Fruit fly (Drosophila melanogaster) whole organism, wandering third instar larva: ENCODE data around the gene Mur29B.

Experiments
- Abd-B ChIP-seq: fragments of >200 bp; optimal IDR thresholded peaks from 2 replicates; lab custom pipeline; 2017; ENCODE audit warnings: missing biosample characterization, missing genetic modification characterization
- CrebA ChIP-seq: fragments of 200-800 bp; sonication (Bioruptor generic); optimal IDR thresholded peaks from 2 replicates; lab custom pipeline; 2016; ENCODE audit warnings: missing biosample characterization, mild to moderate bottlenecking, missing genetic modification characterization, borderline replicate concordance
- Dfd ChIP-seq: fragments of >200 bp; optimal IDR thresholded peaks from 2 replicates; lab custom pipeline; 2017; ENCODE audit warnings: missing biosample characterization, missing genetic modification characterization
- Dif ChIP-seq: fragments of 200-275, 200-300 bp; sonication (Bioruptor generic); optimal IDR thresholded peaks from 2 replicates; lab custom pipeline; 2018; ENCODE audit warnings: missing biosample characterization, missing genetic modification characterization; ENCODE audit not compliant: partially characterized antibody
- Hr78 ChIP-seq: fragments of >200 bp; optimal IDR thresholded peaks from 2 replicates; lab custom pipeline; 2017; ENCODE audit warnings: missing biosample characterization, missing genetic modification characterization
- Hr83 ChIP-seq: fragments of 200-300 bp; sonication (Bioruptor generic); optimal IDR thresholded peaks from 2 replicates; lab custom pipeline; 2016; ENCODE audit warnings: missing biosample characterization, mild to moderate bottlenecking, missing genetic modification characterization, moderate library complexity; ENCODE audit not compliant: poor library complexity, severe bottlenecking
- Mio ChIP-seq: sonication (Bioruptor generic); optimal IDR thresholded peaks from 2 replicates; lab custom pipeline; 2016; ENCODE audit warnings: missing biosample characterization, missing genetic modification characterization
- OdsH ChIP-seq: fragments of 200-800 bp; sonication (Bioruptor generic); optimal IDR thresholded peaks from 2 replicates; lab custom pipeline; 2016; ENCODE audit warnings: missing biosample characterization, mild to moderate bottlenecking, missing genetic modification characterization
- Rel ChIP-seq, 2 experiments: fragments of 200-800 bp; sonication (Bioruptor generic) in 1 of 2; optimal IDR thresholded peaks; 2 replicates in 1 of 2; 3 replicates in 1 of 2; lab custom pipeline; 2016 to 2019; ENCODE audit warnings: mild to moderate bottlenecking in 2 of 2, missing biosample characterization in 2 of 2, missing genetic modification characterization in 2 of 2, moderate library complexity in 1 of 2
- Sp1 ChIP-seq: fragments of 200-800 bp; sonication (Bioruptor generic); optimal IDR thresholded peaks from 3 replicates; lab custom pipeline; 2019; ENCODE audit warnings: missing biosample characterization, mild to moderate bottlenecking, missing genetic modification characterization, moderate library complexity
- Vsx2 ChIP-seq: fragments of 200-300, 225-300 bp; sonication (Bioruptor generic); optimal IDR thresholded peaks from 2 replicates; lab custom pipeline; 2018; ENCODE audit warnings: missing biosample characterization, missing genetic modification characterization; ENCODE audit not compliant: partially characterized antibody
- br ChIP-seq: fragments of 200-800 bp; sonication (Bioruptor generic); optimal IDR thresholded peaks from 2 replicates; lab custom pipeline; 2016; ENCODE audit warnings: missing biosample characterization, missing genetic modification characterization
- brk ChIP-seq: fragments of 200-800 bp; sonication (Bioruptor generic); optimal IDR thresholded peaks from 2 replicates; lab custom pipeline; 2016; ENCODE audit warnings: missing biosample characterization, mild to moderate bottlenecking, missing genetic modification characterization
- dl ChIP-seq, 2 experiments: fragments of 175-275, 200-275 bp in 1 of 2; fragments of 200-275 bp in 1 of 2; sonication (Bioruptor generic); optimal IDR thresholded peaks; lab custom pipeline; 2018; ENCODE audit warnings: mild to moderate bottlenecking in 2 of 2, missing biosample characterization in 2 of 2, missing genetic modification characterization in 2 of 2, moderate library complexity in 2 of 2; ENCODE audit not compliant: partially characterized antibody in 2 of 2, insufficient read depth in 1 of 2
- dmrt93B ChIP-seq: fragments of 200-800 bp; sonication (Bioruptor generic); optimal IDR thresholded peaks from 2 replicates; lab custom pipeline; 2018; ENCODE audit warnings: missing biosample characterization, mild to moderate bottlenecking, missing genetic modification characterization
- dsf ChIP-seq: sonication (Bioruptor generic); optimal IDR thresholded peaks from 2 replicates; lab custom pipeline; 2016; ENCODE audit warnings: missing biosample characterization, missing genetic modification characterization, borderline replicate concordance
- ey ChIP-seq: fragments of 200-800 bp; sonication (Bioruptor generic); optimal IDR thresholded peaks from 2 replicates; lab custom pipeline; 2016; ENCODE audit warnings: missing biosample characterization, missing genetic modification characterization
- foxo ChIP-seq, 2 experiments: fragments of 200-800 bp; sonication (Bioruptor generic); optimal IDR thresholded peaks; 2 replicates in 1 of 2; 3 replicates in 1 of 2; lab custom pipeline; 2016 to 2017; ENCODE audit warnings: missing biosample characterization in 2 of 2, missing genetic modification characterization in 2 of 2
- h ChIP-seq: fragments of 200-800 bp; sonication (Bioruptor generic); optimal IDR thresholded peaks from 3 replicates; lab custom pipeline; 2016; ENCODE audit warnings: missing biosample characterization, mild to moderate bottlenecking, missing genetic modification characterization
- rgr ChIP-seq: fragments of 200-800 bp; sonication (Bioruptor generic); optimal IDR thresholded peaks from 3 replicates; lab custom pipeline; 2016; ENCODE audit warnings: missing biosample characterization, mild to moderate bottlenecking, missing genetic modification characterization
- sage ChIP-seq: fragments of 200-800 bp; sonication (Bioruptor generic); optimal IDR thresholded peaks from 2 replicates; lab custom pipeline; 2016; ENCODE audit warnings: missing biosample characterization, mild to moderate bottlenecking, missing genetic modification characterization
- sv ChIP-seq: fragments of 200-800 bp; sonication (Bioruptor generic); optimal IDR thresholded peaks from 3 replicates; lab custom pipeline; 2016; ENCODE audit warnings: missing biosample characterization, missing genetic modification characterization
- tai ChIP-seq: sonication (Bioruptor generic); optimal IDR thresholded peaks from 2 replicates; lab custom pipeline; 2016; ENCODE audit warnings: missing biosample characterization, missing genetic modification characterization
- woc ChIP-seq: sonication (Bioruptor generic); optimal IDR thresholded peaks from 2 replicates; lab custom pipeline; 2016; ENCODE audit warnings: missing biosample characterization, mild to moderate bottlenecking, missing genetic modification characterization

The Mur29B gene

dm6 chr2L:8339751-8340349 is 12.1 kb upstream of the Mur29B start:
- TF ChIP-seq Dfd (GFP tag; lab: Kevin White, UChicago) (no peak), foxo (GFP tag; optimal IDR thresholded peaks at IDR 0.05; lab: Kevin White, UChicago) (no peak), h (GFP tag; lab: Kevin White, UChicago) (no peak), Rel (GFP tag; optimal IDR thresholded peaks at IDR 0.05; lab: Kevin White, UChicago) (no peak), Rel (tag; optimal IDR thresholded peaks at IDR 0.05; lab: Kevin White, UChicago) (peak; percentile 96), rgr (no peak)
- TF ChIP-seq, all 38 proteins: peak for 1

DNA sequence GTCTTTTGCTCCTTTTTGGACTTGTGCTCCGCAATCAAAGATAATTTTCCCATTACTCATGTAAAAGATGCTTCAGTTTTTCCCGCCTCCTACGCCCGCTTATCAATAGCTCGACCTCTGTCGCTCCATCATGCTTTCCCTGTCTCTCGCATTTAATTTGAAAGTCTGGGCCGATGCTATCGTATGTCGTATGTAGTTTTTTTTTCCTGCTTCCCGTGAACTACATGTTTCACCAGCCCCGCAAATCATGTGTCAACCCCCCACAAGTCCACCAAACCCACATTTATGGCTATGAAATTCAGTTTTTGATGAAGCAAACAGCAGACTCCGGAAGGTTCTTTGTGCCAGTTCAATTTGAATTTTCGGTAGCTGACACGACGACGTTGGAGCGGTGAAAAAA is 9.6 kb upstream of the Mur29B start, which contains the start of gene CG14273:
Gene CG14273 (plus strand): TSS at position 301 of the 400 bp plus-strand sequence.
- no peak for TF ChIP-seq OdsH (GFP tag; lab: Kevin White, UChicago)
- TF ChIP-seq Vsx2 (GFP tag; lab: Kevin White, UChicago) = no peak
- TF ChIP-seq brk (GFP tag; lab: Kevin White, UChicago) = no peak
- no peak for TF ChIP-seq tai (GFP tag; lab: Kevin White, UChicago)
- no peak for TF ChIP-seq dl (GFP tag; optimal IDR thresholded peaks at IDR 0.05; lab: Kevin White, UChicago; ENCODE audit: insufficient read depth in 1 of 2, partially characterized antibody in 2 of 2)
- TF ChIP-seq h (GFP tag; lab: Kevin White, UChicago) = no peak
- TF ChIP-seq Mio (GFP tag; lab: Kevin White, UChicago) = no peak
- no peak for TF ChIP-seq dmrt93B (GFP tag; lab: Kevin White, UChicago)

dm6 chr2L:8344536-8344935 is 7.5 kb upstream of the Mur29B start:
- TF ChIP-seq Rel (GFP tag; optimal IDR thresholded peaks at IDR 0.05; lab: Kevin White, UChicago) (no peak), Rel (tag; optimal IDR thresholded peaks at IDR 0.05; lab: Kevin White, UChicago) (peak; percentile 20), Hr83 (no peak), tai (GFP tag; lab: Kevin White, UChicago) (no peak), Mio (GFP tag; lab: Kevin White, UChicago) (no peak), woc (GFP tag; lab: Kevin White, UChicago) (no peak), dmrt93B (GFP tag; lab: Kevin White, UChicago) (no peak), Vsx2 (GFP tag; lab: Kevin White, UChicago) (no peak), Hr78 (no peak), dl (GFP tag; optimal IDR thresholded peaks at IDR 0.05; lab: Kevin White, UChicago; ENCODE audit: insufficient read depth in 1 of 2, partially characterized antibody in 2 of 2) (no peak), br (GFP tag; lab: Kevin White, UChicago) (no peak), h (GFP tag; lab: Kevin White, UChicago) (peak; percentile 63), brk (GFP tag; lab: Kevin White, UChicago) (no peak), Sp1 (GFP tag; lab: Kevin White, UChicago) (no peak)

DNA sequence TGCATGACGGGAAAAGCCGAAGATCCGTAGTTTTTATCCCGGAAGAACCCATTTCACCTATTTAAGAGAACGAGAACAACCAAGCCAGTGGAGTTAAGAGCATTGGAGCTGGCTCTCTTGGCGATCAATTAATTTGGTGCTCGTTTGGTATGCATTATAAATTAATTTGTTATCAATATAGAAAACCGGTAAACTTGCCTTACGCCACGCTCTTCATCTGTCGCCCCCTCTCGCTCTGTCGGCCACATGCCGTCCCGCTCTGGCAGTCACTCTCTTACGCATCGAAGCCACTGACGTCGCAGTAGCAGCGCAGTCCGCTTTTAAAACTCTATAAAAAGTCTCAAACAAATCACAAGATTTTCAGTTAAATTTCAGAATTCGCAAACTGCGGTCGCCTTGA is 5.7 kb upstream of the Mur29B start, which contains the start of gene CG7778:
Gene CG7778 (plus strand): TSS at position 361 of the 400 bp plus-strand sequence.
- TF ChIP-seq Dif = peak; percentile 26
- TF ChIP-seq woc (GFP tag; lab: Kevin White, UChicago) = no peak
- no peak for TF ChIP-seq sv (GFP tag; lab: Kevin White, UChicago)
- TF ChIP-seq ey (GFP tag; lab: Kevin White, UChicago) = no peak
- TF ChIP-seq brk (GFP tag; lab: Kevin White, UChicago) = no peak
- no peak for TF ChIP-seq dsf (GFP tag; lab: Kevin White, UChicago)
- TF ChIP-seq Sp1 (GFP tag; lab: Kevin White, UChicago) = no peak
- no peak for TF ChIP-seq foxo (GFP tag; optimal IDR thresholded peaks at IDR 0.05; lab: Kevin White, UChicago)

- peak; percentile 15 for TF ChIP-seq tai (GFP tag; lab: Kevin White, UChicago)
- peak; percentile 59 for TF ChIP-seq rgr
- TF ChIP-seq CrebA = peak; percentile 11
- TF ChIP-seq Rel (GFP tag; optimal IDR thresholded peaks at IDR 0.05; lab: Kevin White, UChicago) = no peak
- peak; percentile 64 for TF ChIP-seq Rel (tag; optimal IDR thresholded peaks at IDR 0.05; lab: Kevin White, UChicago)
- no peak for TF ChIP-seq Dif
- TF ChIP-seq h (GFP tag; lab: Kevin White, UChicago) = peak; percentile 18
- TF ChIP-seq OdsH (GFP tag; lab: Kevin White, UChicago) = peak; percentile 37
- no peak for TF ChIP-seq Abd-B (GFP tag; lab: Kevin White, UChicago)
- TF ChIP-seq foxo (GFP tag; optimal IDR thresholded peaks at IDR 0.05; lab: Kevin White, UChicago) = peak in 1 of 2 experiments; percentile 9
- peak; percentile 62 for TF ChIP-seq Hr83
- no peak for TF ChIP-seq sage (GFP tag; lab: Kevin White, UChicago)
Observed at dm6 chr2L:8350560-8351171, 1.3 kb upstream of the Mur29B start.
